Worm (Caenorhabditis elegans) whole organism, midembryonic: ENCODE measurements around the gene cyp-33C1.

Experiments used
- T22C8.4 ChIP-seq: fragments of 200-800 bp; sonication (Bioruptor generic); IDR thresholded peaks from 2 replicates; pipeline ENCODE4 v1.3.6; 2022; ENCODE audit warnings: missing genetic modification characterization, missing compliant biosample characterization
- flt-1 ChIP-seq: fragments of 200-800 bp; sonication (Bioruptor generic); IDR thresholded peaks from 2 replicates; pipeline ENCODE4 v1.3.6; 2022; ENCODE audit warnings: missing genetic modification characterization, missing compliant biosample characterization
- med-1 ChIP-seq: sonication (generic microtip); optimal IDR thresholded peaks from 2 replicates; lab custom pipeline; 2017; ENCODE audit warnings: missing genetic modification characterization, mild to moderate bottlenecking, missing compliant biosample characterization, antibody characterized with exemption, missing genetic modification reagents; ENCODE audit not compliant: insufficient read depth
- ref-1 ChIP-seq: fragments of 200-800 bp; sonication (Bioruptor generic); conservative IDR thresholded peaks from 2 replicates; pipeline ENCODE4 v1.3.6; 2022; ENCODE audit warnings: missing genetic modification reagents, missing genetic modification characterization, missing compliant biosample characterization
- ztf-23 ChIP-seq: fragments of 200-800 bp; sonication (Bioruptor generic); IDR thresholded peaks from 2 replicates; pipeline ENCODE4 v1.3.6; 2022; ENCODE audit warnings: missing genetic modification reagents, missing genetic modification characterization, missing compliant biosample characterization
- ztf-29 ChIP-seq: fragments of 200-800 bp; sonication (Bioruptor generic); IDR thresholded peaks from 2 replicates; pipeline ENCODE4 v1.3.6; 2022; ENCODE audit warnings: missing genetic modification reagents, missing genetic modification characterization, missing compliant biosample characterization

DNA sequence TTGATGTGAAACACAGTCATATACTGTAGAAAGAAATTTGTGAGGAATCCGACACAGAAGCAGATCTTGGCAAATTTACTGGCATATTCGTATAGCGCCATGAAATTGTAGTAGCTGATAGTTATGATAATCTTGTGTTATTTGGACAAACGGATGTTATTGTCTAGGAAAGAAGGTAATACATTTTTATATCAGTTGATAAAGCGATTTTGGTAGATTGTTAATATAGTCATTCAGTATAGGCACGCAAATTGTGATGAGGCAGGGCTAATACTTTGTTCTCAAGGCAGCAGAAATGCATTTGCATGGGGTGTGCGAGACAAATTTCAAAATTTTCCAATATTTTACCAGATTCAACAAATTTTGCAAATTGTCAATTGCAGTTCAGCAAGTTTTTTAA lies 33.3 kb upstream of the cyp-33C1 start, which contains the start of gene str-52:
- TF ChIP-seq flt-1 (no peak), ztf-29 (no peak), ref-1 (GFP tag; lab: Robert Waterston, UW) (no peak), ztf-23 (GFP tag; lab: Robert Waterston, UW) (no peak), T22C8.4 (GFP tag; lab: Robert Waterston, UW) (no peak), med-1 (no peak)
